Worm (Caenorhabditis elegans): ENCODE results near the gene C55A6.3.

C55A6.3 gene

DNA sequence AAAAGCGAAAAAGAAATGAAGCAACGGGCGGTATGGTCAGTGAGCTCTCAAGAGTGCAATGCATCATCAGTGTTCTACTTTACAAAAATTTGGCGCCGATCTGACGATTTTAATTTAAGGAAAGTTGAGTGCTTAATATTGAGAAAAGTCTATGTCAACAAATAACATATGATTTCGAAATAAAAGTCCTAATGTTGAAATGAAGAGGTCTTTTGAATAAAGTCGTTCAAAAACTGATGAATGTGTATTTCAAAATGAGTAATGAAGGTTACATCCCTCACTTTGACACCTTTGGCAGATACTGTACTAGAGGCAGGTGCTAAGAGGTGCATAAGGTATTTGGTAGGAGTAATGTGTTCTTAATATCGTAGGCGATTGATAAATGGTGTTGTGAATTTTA, 15.9 kb downstream of the C55A6.3 start:
- TF ChIP-seq M03D4.4 (tag; optimal IDR thresholded peaks at IDR 0.05) (no peak), drap-1 (GFP tag; optimal IDR thresholded peaks at IDR 0.05) (no peak), flh-1 (GFP tag; optimal IDR thresholded peaks at IDR 0.05) (no peak), sptf-1 (tag; optimal IDR thresholded peaks at IDR 0.05) (no peak)

DNA sequence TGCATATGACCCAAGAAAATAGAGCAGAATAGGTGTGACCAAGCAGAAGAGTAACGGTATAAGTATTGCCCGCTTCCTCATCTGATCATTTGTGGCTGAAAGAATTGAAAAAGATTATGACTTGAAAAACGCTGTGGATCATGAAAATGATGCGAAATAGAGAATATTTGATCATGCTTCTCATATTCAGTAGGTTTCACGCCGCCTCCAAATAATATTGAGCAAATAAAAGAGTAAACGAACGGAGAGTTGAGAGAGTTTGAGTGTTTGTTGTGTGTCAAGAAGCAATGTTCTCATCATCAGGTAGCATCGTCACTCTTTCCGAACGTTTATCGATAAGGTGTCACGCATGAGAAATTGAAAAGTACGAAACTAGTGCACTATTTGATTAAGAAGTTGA, 17.0 kb downstream of the C55A6.3 start, which contains the start of gene htrl-1:
Gene htrl-1 (minus strand): TSS at position 101 of the 400 bp plus-strand sequence.
- TF ChIP-seq mep-1 (tag; optimal IDR thresholded peaks at IDR 0.05) (no peak), ceh-83 (GFP tag; optimal IDR thresholded peaks at IDR 0.05) (no peak), elt-1 (tag; optimal IDR thresholded peaks at IDR 0.05; ENCODE audit: borderline replicate concordance, insufficient read depth) (no peak), flh-1 (GFP tag; optimal IDR thresholded peaks at IDR 0.05) (no peak), unc-39 (tag; optimal IDR thresholded peaks at IDR 0.05) (no peak), bed-3 (GFP tag; optimal IDR thresholded peaks at IDR 0.05) (no peak), blmp-1 (tag; optimal IDR thresholded peaks at IDR 0.05) (no peak), cnd-1 (tag; optimal IDR thresholded peaks at IDR 0.05) (no peak), M03D4.4 (tag; optimal IDR thresholded peaks at IDR 0.05) (no peak)

DNA sequence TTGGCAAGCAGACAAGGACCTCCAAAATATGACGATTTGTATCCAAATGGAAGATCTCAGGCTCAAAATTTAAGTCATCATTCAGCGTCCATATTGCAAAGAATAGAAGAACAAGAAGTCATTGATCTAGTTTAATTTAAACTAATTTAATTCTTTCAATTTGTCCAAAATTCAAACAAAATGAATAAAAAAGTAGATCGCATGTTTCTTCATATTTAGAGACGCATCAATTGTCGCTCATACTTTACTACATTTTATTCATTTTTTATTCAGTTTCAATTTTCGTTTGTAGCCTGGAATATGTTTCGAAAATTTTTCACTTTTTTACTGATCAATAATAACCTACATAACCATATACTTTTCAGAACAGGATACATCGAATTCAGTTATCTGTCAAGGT, 20.9 kb downstream of the C55A6.3 start, which contains the start of gene T11F9.21:
Gene T11F9.21 (plus strand): TSS at position 301 of the 400 bp plus-strand sequence.
- TF ChIP-seq cnd-1 (tag; optimal IDR thresholded peaks at IDR 0.05) (no peak), lin-13 (tag; optimal IDR thresholded peaks at IDR 0.05) (no peak)

DNA sequence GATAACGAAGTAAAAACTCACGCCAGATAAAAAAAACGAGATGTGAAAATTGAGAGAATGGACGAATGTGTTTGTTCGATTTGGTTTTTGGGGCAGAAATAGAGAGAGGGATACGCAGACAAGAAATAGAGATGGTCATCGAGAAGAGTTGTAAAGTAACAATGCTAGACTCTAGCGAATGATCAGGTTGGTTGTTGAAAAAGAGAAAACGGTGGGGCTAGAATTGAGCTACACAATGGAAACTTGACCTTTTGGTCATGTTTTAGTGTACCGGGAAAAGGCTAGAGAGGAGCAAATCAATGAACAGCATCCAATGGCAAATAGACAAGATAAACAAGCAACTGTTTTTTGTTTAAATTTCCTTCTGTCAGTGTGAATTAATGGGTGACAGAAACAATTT, 22.9 kb downstream of the C55A6.3 start, which contains the start of gene dhs-19:
Gene dhs-19 (minus strand): TSS at position 101 of the 400 bp plus-strand sequence.
- no peak for TF ChIP-seq sptf-1 (tag; optimal IDR thresholded peaks at IDR 0.05)
- no peak for TF ChIP-seq ceh-39 (tag; optimal IDR thresholded peaks at IDR 0.05)
- no peak for TF ChIP-seq hlh-1 (tag; optimal IDR thresholded peaks at IDR 0.05)
- TF ChIP-seq ces-1 (GFP tag; optimal IDR thresholded peaks at IDR 0.05): no peak
- TF ChIP-seq unc-39 (tag; optimal IDR thresholded peaks at IDR 0.05): no peak
- no peak for TF ChIP-seq mab-5 (tag; optimal IDR thresholded peaks at IDR 0.05)
- TF ChIP-seq unc-120 (tag; optimal IDR thresholded peaks at IDR 0.05; ENCODE audit: poor library complexity, severe bottlenecking): no peak
- no peak for TF ChIP-seq nhr-2 (tag; optimal IDR thresholded peaks at IDR 0.05)

DNA sequence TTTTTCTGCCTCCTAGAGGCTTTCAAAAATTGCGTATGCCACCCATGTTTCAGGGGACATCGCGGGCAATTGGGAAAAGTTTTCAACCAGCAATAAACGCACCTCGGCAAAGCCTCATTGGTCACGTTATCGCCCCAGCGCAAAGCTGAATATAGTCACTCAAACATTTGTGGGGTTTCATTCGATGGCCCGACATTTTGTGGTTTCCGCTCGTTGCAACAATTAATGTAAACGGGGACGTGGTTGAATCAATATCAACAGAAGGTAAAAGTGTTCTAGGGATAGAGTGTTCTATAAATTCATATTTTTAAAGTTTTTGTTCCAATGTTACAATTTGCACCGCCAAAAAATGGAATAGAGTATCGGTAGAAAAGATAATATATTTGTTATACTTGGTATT, 25.0 kb downstream of the C55A6.3 start:
- no peak for TF ChIP-seq lin-32 (GFP tag; optimal IDR thresholded peaks at IDR 0.05)
- TF ChIP-seq zip-8 (tag; optimal IDR thresholded peaks at IDR 0.05): no peak
- no peak for TF ChIP-seq ceh-39 (tag; optimal IDR thresholded peaks at IDR 0.05)
- TF ChIP-seq flh-1 (GFP tag; optimal IDR thresholded peaks at IDR 0.05): no peak
- no peak for TF ChIP-seq nhr-28 (tag; optimal IDR thresholded peaks at IDR 0.05)
- no peak for TF ChIP-seq elt-1 (tag; optimal IDR thresholded peaks at IDR 0.05; ENCODE audit: borderline replicate concordance, insufficient read depth)
- TF ChIP-seq cnd-1 (tag; optimal IDR thresholded peaks at IDR 0.05): no peak
- TF ChIP-seq drap-1 (GFP tag; optimal IDR thresholded peaks at IDR 0.05): no peak
- TF ChIP-seq pha-4 (tag; optimal IDR thresholded peaks at IDR 0.05): no peak
- no peak for TF ChIP-seq nhr-76 (tag; optimal IDR thresholded peaks at IDR 0.05)
- TF ChIP-seq sptf-1 (tag; optimal IDR thresholded peaks at IDR 0.05): no peak
- TF ChIP-seq mep-1 (tag; optimal IDR thresholded peaks at IDR 0.05): no peak
- TF ChIP-seq lsy-2 (tag; optimal IDR thresholded peaks at IDR 0.05): no peak
- TF ChIP-seq lin-13 (tag; optimal IDR thresholded peaks at IDR 0.05): no peak

DNA sequence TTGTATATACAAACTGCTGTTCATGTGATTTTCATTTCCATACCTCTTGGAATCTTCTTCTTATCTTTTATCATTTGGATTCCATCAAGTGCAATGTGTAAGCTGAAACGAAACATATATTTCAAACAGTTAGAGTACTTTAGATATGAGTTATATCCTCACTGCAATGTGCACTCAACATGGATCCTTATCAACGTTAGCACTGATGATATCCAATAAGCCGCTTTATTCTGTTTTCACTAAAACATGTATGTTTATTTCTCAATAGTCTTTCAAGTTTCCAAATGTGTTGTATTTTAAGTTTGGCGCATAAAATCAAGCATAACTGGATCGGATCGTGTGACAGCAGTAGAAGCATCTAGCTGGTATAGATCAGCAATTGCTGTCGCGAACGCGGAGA, 26.7 kb downstream of the C55A6.3 start, which contains the start of gene T11F9.10:
Gene T11F9.10 (plus strand): TSS at position 301 of the 400 bp plus-strand sequence.
- TF ChIP-seq lin-32 (GFP tag; optimal IDR thresholded peaks at IDR 0.05) (no peak), zip-8 (tag; optimal IDR thresholded peaks at IDR 0.05) (no peak), pha-4 (tag; optimal IDR thresholded peaks at IDR 0.05) (no peak), ham-2 (GFP tag; optimal IDR thresholded peaks at IDR 0.05) (no peak), mls-2 (tag; optimal IDR thresholded peaks at IDR 0.05) (no peak), drap-1 (GFP tag; optimal IDR thresholded peaks at IDR 0.05) (no peak), ceh-39 (tag; optimal IDR thresholded peaks at IDR 0.05) (no peak), nhr-28 (tag; optimal IDR thresholded peaks at IDR 0.05) (no peak), ceh-83 (GFP tag; optimal IDR thresholded peaks at IDR 0.05) (no peak), ces-1 (GFP tag; optimal IDR thresholded peaks at IDR 0.05) (no peak), M03D4.4 (tag; optimal IDR thresholded peaks at IDR 0.05) (no peak), blmp-1 (tag; optimal IDR thresholded peaks at IDR 0.05) (no peak), bed-3 (GFP tag; optimal IDR thresholded peaks at IDR 0.05) (no peak), hlh-1 (tag; optimal IDR thresholded peaks at IDR 0.05) (no peak)

DNA sequence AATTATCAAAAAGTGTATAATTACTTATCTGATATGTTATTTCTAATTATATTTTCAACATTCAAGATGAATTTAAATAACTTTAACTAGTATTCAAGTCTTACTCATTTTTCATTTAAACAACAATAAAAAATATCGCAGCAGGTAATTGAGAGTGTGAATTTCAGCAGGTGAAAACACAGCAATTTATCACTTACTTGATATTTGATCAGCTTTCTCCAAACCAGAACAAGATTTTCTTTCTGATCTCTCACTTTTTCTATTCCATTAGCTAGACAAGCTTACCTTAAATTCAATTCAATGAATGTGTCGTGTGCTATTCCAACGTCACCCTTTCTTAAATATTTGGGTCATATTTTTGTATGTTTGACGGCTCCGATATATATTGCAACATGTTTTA, 27.8 kb downstream of the C55A6.3 start, which contains the start of gene srh-1:
Gene srh-1 (plus strand): TSS at position 301 of the 400 bp plus-strand sequence.
- no peak for TF ChIP-seq drap-1 (GFP tag; optimal IDR thresholded peaks at IDR 0.05)
- TF ChIP-seq zip-8 (tag; optimal IDR thresholded peaks at IDR 0.05): no peak
- no peak for TF ChIP-seq ces-1 (GFP tag; optimal IDR thresholded peaks at IDR 0.05)
- TF ChIP-seq mab-5 (tag; optimal IDR thresholded peaks at IDR 0.05): no peak
- no peak for TF ChIP-seq snpc-4 (tag; optimal IDR thresholded peaks at IDR 0.05)
- TF ChIP-seq elt-3 (tag; optimal IDR thresholded peaks at IDR 0.05): no peak
- no peak for TF ChIP-seq lsy-2 (tag; optimal IDR thresholded peaks at IDR 0.05)
- TF ChIP-seq blmp-1 (tag; optimal IDR thresholded peaks at IDR 0.05): no peak
- no peak for TF ChIP-seq bed-3 (GFP tag; optimal IDR thresholded peaks at IDR 0.05)
- TF ChIP-seq nhr-76 (tag; optimal IDR thresholded peaks at IDR 0.05): no peak
- no peak for TF ChIP-seq tbx-8 (GFP tag; optimal IDR thresholded peaks at IDR 0.05)
- no peak for TF ChIP-seq ceh-39 (tag; optimal IDR thresholded peaks at IDR 0.05)
- no peak for TF ChIP-seq M03D4.4 (tag; optimal IDR thresholded peaks at IDR 0.05)
- TF ChIP-seq unc-120 (tag; optimal IDR thresholded peaks at IDR 0.05; ENCODE audit: poor library complexity, severe bottlenecking): no peak
- no peak for TF ChIP-seq ceh-83 (GFP tag; optimal IDR thresholded peaks at IDR 0.05)
- no peak for TF ChIP-seq cnd-1 (tag; optimal IDR thresholded peaks at IDR 0.05)

All from whole organism, mixed stage, embryonic.